Fruit fly (Drosophila melanogaster): Measurements from ENCODE around the gene CG13992.

CG13992 gene

dm6 chr2L:5982334-5982987, 14.9 kb upstream of the CG13992 start (continued):
- TF ChIP-seq Hand (GFP tag; optimal IDR thresholded peaks at IDR 0.05), result peak; percentile 16
- no peak for TF ChIP-seq vfl (GFP tag; optimal IDR thresholded peaks at IDR 0.05)
- TF ChIP-seq Doc3 (GFP tag; IDR thresholded peaks at IDR 0.05; ENCODE audit: partially characterized antibody), result no peak
- TF ChIP-seq CG12942 (GFP tag; optimal IDR thresholded peaks at IDR 0.05), result no peak
- TF ChIP-seq CG4282 (GFP tag; optimal IDR thresholded peaks at IDR 0.05), result peak; percentile 11
- no peak for TF ChIP-seq CG14965 (GFP tag; optimal IDR thresholded peaks at IDR 0.05; ENCODE audit: borderline replicate concordance)
- TF ChIP-seq CG13287 (GFP tag; IDR thresholded peaks at IDR 0.05; ENCODE audit: partially characterized antibody), result no peak
- TF ChIP-seq Oaz (GFP tag; IDR thresholded peaks at IDR 0.05), result no peak
- no peak for TF ChIP-seq sisA (GFP tag; IDR thresholded peaks at IDR 0.05)
- peak; percentile 43 for TF ChIP-seq CG3163 (GFP tag; optimal IDR thresholded peaks at IDR 0.05)
- TF ChIP-seq CG33213 (GFP tag; optimal IDR thresholded peaks at IDR 0.05), result no peak
- no peak for TF ChIP-seq CG32772 (GFP tag; IDR thresholded peaks at IDR 0.05)
- peak; percentile 34 for TF ChIP-seq odd (GFP tag; optimal IDR thresholded peaks at IDR 0.05)
- no peak for TF ChIP-seq GATAe (GFP tag; conservative IDR thresholded peaks at IDR 0.05)
- TF ChIP-seq sim (GFP tag; IDR thresholded peaks at IDR 0.05), result no peak
- TF ChIP-seq lmd (GFP tag; IDR thresholded peaks at IDR 0.05), result no peak
- TF ChIP-seq mam (GFP tag; optimal IDR thresholded peaks at IDR 0.05), result no peak
- no peak for TF ChIP-seq C15 (GFP tag; IDR thresholded peaks at IDR 0.05)
- TF ChIP-seq Hmx (GFP tag; optimal IDR thresholded peaks at IDR 0.05), result no peak
- no peak for TF ChIP-seq CG10959 (GFP tag; IDR thresholded peaks at IDR 0.05)
- TF ChIP-seq CTCF (GFP tag; optimal IDR thresholded peaks at IDR 0.05), result peak; percentile 35
- no peak for TF ChIP-seq CG10147 (GFP tag; optimal IDR thresholded peaks at IDR 0.05)
- TF ChIP-seq tin (GFP tag; optimal IDR thresholded peaks at IDR 0.05), result peak; percentile 32
- no peak for TF ChIP-seq ham (GFP tag; IDR thresholded peaks at IDR 0.05)
- TF ChIP-seq CG6813 (GFP tag; optimal IDR thresholded peaks at IDR 0.05), result no peak
- TF ChIP-seq CG30403 (GFP tag; optimal IDR thresholded peaks at IDR 0.05), result peak; percentile 19
- no peak for TF ChIP-seq Xrp1 (GFP tag; IDR thresholded peaks at IDR 0.05)
- no peak for TF ChIP-seq dati (GFP tag; IDR thresholded peaks at IDR 0.05)
- TF ChIP-seq CG13424 (tag; optimal IDR thresholded peaks at IDR 0.05), result peak; percentile 31
- no peak for TF ChIP-seq Usf (GFP tag; optimal IDR thresholded peaks at IDR 0.05)
- TF ChIP-seq CG31441 (GFP tag; IDR thresholded peaks at IDR 0.05), result no peak
- no peak for TF ChIP-seq CG10565 (GFP tag; optimal IDR thresholded peaks at IDR 0.05)
- no peak for TF ChIP-seq ab (GFP tag; optimal IDR thresholded peaks at IDR 0.05)
- no peak for TF ChIP-seq pnt (GFP tag; optimal IDR thresholded peaks at IDR 0.05)
- TF ChIP-seq bigmax (GFP tag; optimal IDR thresholded peaks at IDR 0.05), result peak; percentile 55
- peak; percentile 45 for TF ChIP-seq CG34376 (GFP tag; optimal IDR thresholded peaks at IDR 0.05)
- TF ChIP-seq CG12236 (GFP tag; optimal IDR thresholded peaks at IDR 0.05), result no peak
- peak; percentile 45 for TF ChIP-seq jumu (GFP tag; optimal IDR thresholded peaks at IDR 0.05)
- no peak for TF ChIP-seq Elba2 (GFP tag; optimal IDR thresholded peaks at IDR 0.05)
- no peak for TF ChIP-seq slp2 (GFP tag; optimal IDR thresholded peaks at IDR 0.05)
- no peak for TF ChIP-seq CG42726 (GFP tag; IDR thresholded peaks at IDR 0.05; ENCODE audit: partially characterized antibody)
- TF ChIP-seq ac (GFP tag; optimal IDR thresholded peaks at IDR 0.05), result peak; percentile 29
- no peak for TF ChIP-seq cato (GFP tag; optimal IDR thresholded peaks at IDR 0.05; ENCODE audit: borderline replicate concordance)
- TF ChIP-seq gsb (GFP tag; IDR thresholded peaks at IDR 0.05), result no peak
- TF ChIP-seq CG13296 (GFP tag; optimal IDR thresholded peaks at IDR 0.05), result peak; percentile 52
- peak; percentile 78 for TF ChIP-seq CG15601 (tag; optimal IDR thresholded peaks at IDR 0.05)
- peak; percentile 12 for TF ChIP-seq CG7556 (GFP tag; optimal IDR thresholded peaks at IDR 0.05)
- no peak for TF ChIP-seq E2f2 (GFP tag; IDR thresholded peaks at IDR 0.05)
- no peak for TF ChIP-seq ro (GFP tag; IDR thresholded peaks at IDR 0.05)
- TF ChIP-seq usp (GFP tag; optimal IDR thresholded peaks at IDR 0.05), result no peak
- no peak for TF ChIP-seq unc-4 (GFP tag; IDR thresholded peaks at IDR 0.05; ENCODE audit: partially characterized antibody)
- no peak for TF ChIP-seq D19A (tag; optimal IDR thresholded peaks at IDR 0.05)
